Worm (Caenorhabditis elegans): ENCODE data around the gene C02F5.14.

DNA sequence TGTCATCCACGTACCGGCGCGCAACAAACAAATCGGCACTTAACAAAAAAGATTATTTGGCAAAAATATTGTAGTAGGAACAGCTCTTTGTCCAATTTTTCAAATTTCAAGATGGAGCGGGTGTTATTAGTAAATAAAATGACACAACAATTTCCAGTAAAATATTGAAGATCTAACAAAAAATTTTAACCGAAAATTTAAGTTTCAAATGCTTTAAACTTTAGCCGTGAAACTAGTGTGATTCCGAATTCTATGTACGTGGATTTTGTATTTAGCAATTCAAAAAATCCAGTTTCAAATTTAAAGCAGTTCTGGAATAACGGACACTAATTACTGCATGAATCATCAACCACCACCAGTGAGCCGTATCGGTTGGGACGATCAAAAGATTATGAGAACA is 32.6 kb downstream of the C02F5.14 start, which contains the start of gene snb-5:
- no peak for TF ChIP-seq lin-13 (GFP tag; optimal IDR thresholded peaks at IDR 0.05)
- no peak for TF ChIP-seq lin-39 (tag; optimal IDR thresholded peaks at IDR 0.05)
- TF ChIP-seq fkh-10 (GFP tag; optimal IDR thresholded peaks at IDR 0.05), result no peak
- TF ChIP-seq ceh-82 (tag; optimal IDR thresholded peaks at IDR 0.05), result no peak
- TF ChIP-seq zag-1 (tag; optimal IDR thresholded peaks at IDR 0.05), result no peak
- no peak for TF ChIP-seq hlh-30 (tag; optimal IDR thresholded peaks at IDR 0.05; ENCODE audit: insufficient read depth)
